Fruit fly (Drosophila melanogaster): ENCODE data around the gene Acp95EF.

Gene Acp95EF

dm6 chr3R:24206341-24207114 is 22.2 kb upstream of the Acp95EF start (continued):
- TF ChIP-seq Antp (GFP tag; optimal IDR thresholded peaks at IDR 0.05) (no peak), row (GFP tag; IDR thresholded peaks at IDR 0.05) (peak; percentile 56), CG6254 (GFP tag; optimal IDR thresholded peaks at IDR 0.05) (peak; percentile 31), vfl (GFP tag; optimal IDR thresholded peaks at IDR 0.05) (no peak), CG9817 (tag; optimal IDR thresholded peaks at IDR 0.05) (peak; percentile 49), CG17328 (GFP tag; IDR thresholded peaks at IDR 0.05) (peak; percentile 65), CG11723 (GFP tag; optimal IDR thresholded peaks at IDR 0.05) (peak; percentile 16), CG2120 (GFP tag; optimal IDR thresholded peaks at IDR 0.05) (no peak), CG9797 (GFP tag; optimal IDR thresholded peaks at IDR 0.05) (no peak), D19A (tag; optimal IDR thresholded peaks at IDR 0.05) (peak; percentile 90), CrebB (tag; optimal IDR thresholded peaks at IDR 0.05) (no peak), H2.0 (GFP tag; IDR thresholded peaks at IDR 0.05) (peak; percentile 47; the same call in 1 of the 2 replicates), zfh1 (GFP tag; IDR thresholded peaks at IDR 0.05) (peak; percentile 58; the same call in 1 of the 3 replicates), CG5180 (GFP tag; optimal IDR thresholded peaks at IDR 0.05) (peak; percentile 31), CG4282 (GFP tag; optimal IDR thresholded peaks at IDR 0.05) (no peak), bab2 (GFP tag; optimal IDR thresholded peaks at IDR 0.05) (peak; percentile 11), D (optimal IDR thresholded peaks at IDR 0.05) (no peak), D (GFP tag; optimal IDR thresholded peaks at IDR 0.05) (peak; percentile 53), Hr78 (GFP tag; optimal IDR thresholded peaks at IDR 0.05) (peak in 1 of 2 experiments; percentile 36), CG6272 (GFP tag; IDR thresholded peaks at IDR 0.05) (0 out of 2 replicates have a peak, but pooled peaks have one; percentile 26), HLH3B (GFP tag; IDR thresholded peaks at IDR 0.05) (peak; percentile 79), slou (GFP tag; optimal IDR thresholded peaks at IDR 0.05) (no peak), Chrac-16 (GFP tag; optimal IDR thresholded peaks at IDR 0.05) (peak; percentile 4), Gug (GFP tag; IDR thresholded peaks at IDR 0.05) (no peak), Sox100B (GFP tag; optimal IDR thresholded peaks at IDR 0.05) (peak; percentile 56), CG8924 (tag; optimal IDR thresholded peaks at IDR 0.05) (peak; percentile 48), Hsf (GFP tag; optimal IDR thresholded peaks at IDR 0.05) (peak; percentile 49), so (GFP tag; IDR thresholded peaks at IDR 0.05) (no peak), fd96Cb (tag; optimal IDR thresholded peaks at IDR 0.05) (peak; percentile 62), CG5245 (GFP tag; optimal IDR thresholded peaks at IDR 0.05) (peak; percentile 41), Mrtf (GFP tag; IDR thresholded peaks at IDR 0.05) (peak; percentile 55; the same call in 2 of the 3 replicates), Ets65A (GFP tag) (peak; percentile 92), CG17829 (tag; optimal IDR thresholded peaks at IDR 0.05) (peak; percentile 52), CG15696 (tag; optimal IDR thresholded peaks at IDR 0.05) (no peak), Awh (GFP tag; IDR thresholded peaks at IDR 0.05) (peak; percentile 61), pnt (GFP tag; optimal IDR thresholded peaks at IDR 0.05) (peak; percentile 40), CG8290 (GFP tag; optimal IDR thresholded peaks at IDR 0.05) (no peak), CG8290 (tag; optimal IDR thresholded peaks at IDR 0.05) (peak in 1 of 2 experiments; percentile 65), eve (GFP tag; optimal IDR thresholded peaks at IDR 0.05) (peak in 1 of 2 experiments; percentile 75), ara (GFP tag; IDR thresholded peaks at IDR 0.05) (0 out of 2 replicates have a peak, but pooled peaks have one; percentile 34), CG4360 (GFP tag; IDR thresholded peaks at IDR 0.05) (no peak), Abd-B (GFP tag; optimal IDR thresholded peaks at IDR 0.05) (peak; percentile 21), Atf6 (GFP tag; IDR thresholded peaks at IDR 0.05) (no peak), CG10565 (GFP tag; optimal IDR thresholded peaks at IDR 0.05) (no peak), Gsc (GFP tag; IDR thresholded peaks at IDR 0.05) (no peak), E2f2 (GFP tag; IDR thresholded peaks at IDR 0.05) (peak; percentile 22; the same call in 1 of the 2 replicates), CG7372 (GFP tag; IDR thresholded peaks at IDR 0.05) (peak; percentile 48; the same call in 1 of the 2 replicates), CG13424 (tag; optimal IDR thresholded peaks at IDR 0.05) (peak; percentile 81), wek (GFP tag; optimal IDR thresholded peaks at IDR 0.05) (peak; percentile 36), Asciz (GFP tag; optimal IDR thresholded peaks at IDR 0.05) (peak; percentile 21)

Measured in whole organism, embryonic.